Worm (Caenorhabditis elegans) whole organism, L1 larva: ENCODE measurements around the gene hpl-1.

Experiments used
- lin-15B ChIP-seq: fragments of 150-350 bp; sonication (generic microtip); optimal IDR thresholded peaks from 3 replicates; lab custom pipeline; 2014; ENCODE audit warnings: missing biosample characterization, missing genetic modification characterization
- mdl-1 ChIP-seq, 2 experiments: fragments of 150-350 bp; optimal IDR thresholded peaks; 2 replicates each; lab custom pipeline; 2014 to 2017; ENCODE audit warnings: missing biosample characterization in 2 of 2, missing genetic modification characterization in 2 of 2, inconsistent platforms in 1 of 2
- nhr-12 ChIP-seq: sonication (generic microtip); optimal IDR thresholded peaks from 2 replicates; lab custom pipeline; 2017; ENCODE audit warnings: missing biosample characterization, missing genetic modification characterization
- skn-1 ChIP-seq: fragments of 150-350 bp; optimal IDR thresholded peaks from 2 replicates; lab custom pipeline; 2014; ENCODE audit warnings: missing biosample characterization, missing genetic modification characterization
- unc-62 ChIP-seq: fragments of 150-350 bp; optimal IDR thresholded peaks from 2 replicates; lab custom pipeline; 2014; ENCODE audit warnings: missing biosample characterization, missing genetic modification reagents, missing genetic modification characterization
- zag-1 ChIP-seq: fragments of 150-350 bp; optimal IDR thresholded peaks from 2 replicates; lab custom pipeline; 2014; ENCODE audit warnings: missing biosample characterization, missing genetic modification characterization

- TF ChIP-seq zag-1 (tag; lab: Kevin White, UChicago) (no peak), nhr-12 (no peak), lin-15B (tag; lab: Kevin White, UChicago) (no peak), skn-1 (tag; lab: Kevin White, UChicago) (no peak), unc-62 (GFP tag; lab: Kevin White, UChicago) (no peak), mdl-1 (tag; optimal IDR thresholded peaks at IDR 0.05; lab: Kevin White, UChicago) (no peak)
Measured at ce11 chrX:13206911-13207310, 38.3 kb upstream of the hpl-1 start.
